Fruit fly (Drosophila melanogaster) whole organism, embryonic: ENCODE results near the gene twe.

ENCODE experiments used
- Abd-B ChIP-seq: fragments of 200-800 bp; sonication (Bioruptor generic); optimal IDR thresholded peaks from 2 replicates; lab custom pipeline; 2018; ENCODE audit warnings: missing biosample characterization, mild to moderate bottlenecking, missing genetic modification characterization, moderate library complexity
- Aef1 ChIP-seq: fragments of 200-800 bp; sonication (Bioruptor generic); IDR thresholded peaks from 3 replicates; pipeline ENCODE4 v1.3.6; 2022; ENCODE audit warnings: missing biosample characterization, missing genetic modification characterization
- B-H2 ChIP-seq: fragments of 200-800 bp; sonication (Bioruptor generic); optimal IDR thresholded peaks from 2 replicates; lab custom pipeline; 2018; ENCODE audit warnings: missing biosample characterization, mild to moderate bottlenecking, missing genetic modification characterization
- CG10267 ChIP-seq: fragments of 200-800 bp; sonication (Bioruptor generic); optimal IDR thresholded peaks from 2 replicates; lab custom pipeline; 2018; ENCODE audit warnings: missing biosample characterization, mild to moderate bottlenecking, missing genetic modification characterization, moderate library complexity
- CG10654 ChIP-seq: fragments of 200-800 bp; sonication (Bioruptor generic); optimal IDR thresholded peaks from 2 replicates; lab custom pipeline; 2016; ENCODE audit warnings: missing biosample characterization, missing genetic modification characterization
- CG10979 ChIP-seq: fragments of 200-800 bp; sonication (Bioruptor generic); optimal IDR thresholded peaks from 2 replicates; lab custom pipeline; 2018; ENCODE audit warnings: missing biosample characterization, mild to moderate bottlenecking, missing genetic modification characterization, moderate library complexity
- CG11723 ChIP-seq: fragments of 200-800 bp; sonication (Bioruptor generic); optimal IDR thresholded peaks from 2 replicates; lab custom pipeline; 2017; ENCODE audit warnings: missing biosample characterization, mild to moderate bottlenecking, missing genetic modification characterization
- CG12071 ChIP-seq: fragments of 200-800 bp; sonication (Bioruptor generic); optimal IDR thresholded peaks from 3 replicates; lab custom pipeline; 2018; ENCODE audit warnings: missing biosample characterization, mild to moderate bottlenecking, missing genetic modification characterization
- CG12104 ChIP-seq: fragments of 200-800 bp; sonication (Bioruptor generic); optimal IDR thresholded peaks from 3 replicates; lab custom pipeline; 2016; ENCODE audit warnings: missing biosample characterization, missing genetic modification characterization
- CG12219 ChIP-seq: fragments of 200-800 bp; sonication (Bioruptor generic); optimal IDR thresholded peaks from 3 replicates; lab custom pipeline; 2018; ENCODE audit warnings: missing biosample characterization, mild to moderate bottlenecking, missing genetic modification characterization
- CG13624 ChIP-seq: fragments of 200-800 bp; sonication (Bioruptor generic); optimal IDR thresholded peaks from 2 replicates; lab custom pipeline; 2016; ENCODE audit warnings: missing biosample characterization, missing genetic modification characterization
- CG14860 ChIP-seq: fragments of 200-800 bp; sonication (Bioruptor generic); IDR thresholded peaks from 3 replicates; pipeline ENCODE4 v1.3.6; 2022; ENCODE audit warnings: missing biosample characterization, missing genetic modification characterization; ENCODE audit not compliant: partially characterized antibody
- CG16815 ChIP-seq: fragments of 200-800 bp; sonication (Bioruptor generic); optimal IDR thresholded peaks from 3 replicates; lab custom pipeline; 2017; ENCODE audit warnings: missing biosample characterization, mild to moderate bottlenecking, missing genetic modification characterization
- CG2202 ChIP-seq: fragments of 200-800 bp; sonication (Bioruptor generic); optimal IDR thresholded peaks from 2 replicates; lab custom pipeline; 2018; ENCODE audit warnings: missing biosample characterization, mild to moderate bottlenecking, missing genetic modification characterization
- CG33213 ChIP-seq: fragments of 200-800 bp; sonication (Bioruptor generic); optimal IDR thresholded peaks from 3 replicates; lab custom pipeline; 2016; ENCODE audit warnings: missing biosample characterization, missing genetic modification characterization
- CG34376 ChIP-seq: fragments of 200-800 bp; sonication (Bioruptor generic); optimal IDR thresholded peaks from 2 replicates; lab custom pipeline; 2018; ENCODE audit warnings: missing biosample characterization, mild to moderate bottlenecking, missing genetic modification characterization
- CG3847 ChIP-seq: fragments of 200-800 bp; sonication (Bioruptor generic); IDR thresholded peaks from 2 replicates; pipeline ENCODE4 v1.3.6; 2022; ENCODE audit warnings: missing biosample characterization, missing genetic modification characterization
- CG4707 ChIP-seq: fragments of 200-800 bp; sonication (Bioruptor generic); optimal IDR thresholded peaks from 2 replicates; lab custom pipeline; 2018; ENCODE audit warnings: missing biosample characterization, mild to moderate bottlenecking, missing genetic modification characterization, moderate library complexity
- CG5180 ChIP-seq: fragments of 200-800 bp; sonication (Bioruptor generic); optimal IDR thresholded peaks from 3 replicates; lab custom pipeline; 2017; ENCODE audit warnings: missing biosample characterization, missing genetic modification characterization, mild to moderate bottlenecking, moderate library complexity, missing genetic modification reagents
- CG6813 ChIP-seq: fragments of 200-800 bp; sonication (Bioruptor generic); optimal IDR thresholded peaks from 2 replicates; lab custom pipeline; 2017; ENCODE audit warnings: missing biosample characterization, missing genetic modification characterization, mild to moderate bottlenecking, moderate library complexity, missing genetic modification reagents
- CG7556 ChIP-seq: fragments of 200-800 bp; sonication (Bioruptor generic); optimal IDR thresholded peaks from 2 replicates; lab custom pipeline; 2017; ENCODE audit warnings: missing biosample characterization, mild to moderate bottlenecking, missing genetic modification characterization
- CG7745 ChIP-seq: fragments of 200-800 bp; sonication (Bioruptor generic); optimal IDR thresholded peaks from 2 replicates; lab custom pipeline; 2018; ENCODE audit warnings: missing biosample characterization, mild to moderate bottlenecking, missing genetic modification characterization, moderate library complexity
- CG7987 ChIP-seq: fragments of 200-800 bp; sonication (Bioruptor generic); optimal IDR thresholded peaks from 2 replicates; lab custom pipeline; 2018; ENCODE audit warnings: missing biosample characterization, mild to moderate bottlenecking, missing genetic modification characterization, moderate library complexity
- CG8359 ChIP-seq: fragments of 200-800 bp; sonication (Bioruptor generic); optimal IDR thresholded peaks from 2 replicates; lab custom pipeline; 2017; ENCODE audit warnings: missing biosample characterization, mild to moderate bottlenecking, missing genetic modification characterization, borderline replicate concordance
- CG9876 ChIP-seq: fragments of 200-800 bp; sonication (Bioruptor generic); optimal IDR thresholded peaks from 2 replicates; lab custom pipeline; 2016; ENCODE audit warnings: missing biosample characterization, missing genetic modification characterization
- Camta ChIP-seq: fragments of 200-800 bp; sonication (Bioruptor generic); optimal IDR thresholded peaks from 2 replicates; lab custom pipeline; 2016; ENCODE audit warnings: missing biosample characterization, missing genetic modification characterization
- Doc2 ChIP-seq: fragments of 200-800 bp; sonication (Bioruptor generic); IDR thresholded peaks from 2 replicates; pipeline ENCODE4 v1.3.6; 2022; ENCODE audit warnings: missing biosample characterization, missing genetic modification characterization
- Drgx ChIP-seq: fragments of 200-800 bp; sonication (Bioruptor generic); IDR thresholded peaks from 2 replicates; pipeline ENCODE4 v1.3.6; 2022; ENCODE audit warnings: missing biosample characterization, missing genetic modification characterization
- Gug ChIP-seq: fragments of 200-800 bp; sonication (Bioruptor generic); IDR thresholded peaks from 4 replicates; pipeline ENCODE4 v1.3.6; 2022; ENCODE audit warnings: missing biosample characterization, missing genetic modification characterization
- H2.0 ChIP-seq: fragments of 200-800 bp; sonication (Bioruptor generic); IDR thresholded peaks from 2 replicates; pipeline ENCODE4 v1.3.6; 2022; ENCODE audit warnings: missing biosample characterization, missing genetic modification characterization
- Lim3 ChIP-seq: fragments of 200-800 bp; sonication (Bioruptor generic); IDR thresholded peaks from 2 replicates; pipeline ENCODE4 v1.3.6; 2022; ENCODE audit warnings: missing biosample characterization, missing genetic modification characterization
- PHDP ChIP-seq: fragments of 200-800 bp; sonication (Bioruptor generic); optimal IDR thresholded peaks from 3 replicates; lab custom pipeline; 2018; ENCODE audit warnings: missing biosample characterization, mild to moderate bottlenecking, missing genetic modification characterization, moderate library complexity
- Rfx ChIP-seq: fragments of 200-800 bp; sonication (Bioruptor generic); IDR thresholded peaks from 2 replicates; pipeline ENCODE4 v1.3.6; 2022; ENCODE audit warnings: missing biosample characterization, missing genetic modification characterization
- bbx ChIP-seq: fragments of 200-800 bp; sonication (Bioruptor generic); IDR thresholded peaks from 2 replicates; pipeline ENCODE4 v1.3.6; 2022; ENCODE audit warnings: missing biosample characterization, missing genetic modification characterization; ENCODE audit not compliant: partially characterized antibody
- cwo ChIP-seq: fragments of 200-800 bp; sonication (Bioruptor generic); optimal IDR thresholded peaks from 3 replicates; lab custom pipeline; 2017; ENCODE audit warnings: missing biosample characterization, missing genetic modification characterization, mild to moderate bottlenecking, moderate library complexity, missing genetic modification reagents
- en ChIP-seq: fragments of 200-800 bp; sonication (Bioruptor generic); optimal IDR thresholded peaks from 2 replicates; lab custom pipeline; 2016; ENCODE audit warnings: missing biosample characterization, missing genetic modification characterization
- eyg ChIP-seq: fragments of 200-800 bp; sonication (Bioruptor generic); optimal IDR thresholded peaks from 3 replicates; lab custom pipeline; 2016; ENCODE audit warnings: missing biosample characterization, missing genetic modification characterization
- fd96Cb ChIP-seq: fragments of 200-800 bp; sonication (Bioruptor generic); optimal IDR thresholded peaks from 2 replicates; lab custom pipeline; 2018; ENCODE audit warnings: missing biosample characterization, mild to moderate bottlenecking, missing genetic modification characterization, moderate library complexity
- gce ChIP-seq: fragments of 200-800 bp; sonication (Bioruptor generic); IDR thresholded peaks from 3 replicates; pipeline ENCODE4 v1.3.6; 2022; ENCODE audit warnings: missing biosample characterization, missing genetic modification characterization
- gsb-n ChIP-seq: fragments of 200-800 bp; sonication (Bioruptor generic); optimal IDR thresholded peaks from 3 replicates; lab custom pipeline; 2018; ENCODE audit warnings: missing biosample characterization, mild to moderate bottlenecking, missing genetic modification characterization
- her ChIP-seq: fragments of 200-800 bp; sonication (Bioruptor generic); optimal IDR thresholded peaks from 2 replicates; lab custom pipeline; 2016; ENCODE audit warnings: missing biosample characterization, missing genetic modification characterization
- jigr1 ChIP-seq: fragments of 200-800 bp; sonication (Bioruptor generic); IDR thresholded peaks from 3 replicates; pipeline ENCODE4 v1.3.6; 2022; ENCODE audit warnings: missing biosample characterization, missing genetic modification characterization
- lab ChIP-seq: fragments of 200-800 bp; sonication (Bioruptor generic); optimal IDR thresholded peaks from 3 replicates; lab custom pipeline; 2017; ENCODE audit warnings: missing biosample characterization, missing genetic modification characterization, mild to moderate bottlenecking, moderate library complexity, missing genetic modification reagents
- lola ChIP-seq, 3 experiments: fragments of >200 bp in 2 of 3; fragments of 200-800 bp in 1 of 3; sonication (Bioruptor generic) in 1 of 3; optimal IDR thresholded peaks; 2 replicates each; lab custom pipeline; 2017 to 2019; ENCODE audit warnings: missing biosample characterization in 3 of 3, missing genetic modification characterization in 3 of 3, mild to moderate bottlenecking in 1 of 3, moderate library complexity in 1 of 3
- pfk ChIP-seq: fragments of 200-800 bp; sonication (Bioruptor generic); optimal IDR thresholded peaks from 2 replicates; lab custom pipeline; 2018; ENCODE audit warnings: missing biosample characterization, mild to moderate bottlenecking, missing genetic modification characterization, moderate library complexity
- pnt ChIP-seq: fragments of 200-800 bp; sonication (Bioruptor generic); optimal IDR thresholded peaks from 3 replicates; lab custom pipeline; 2016; ENCODE audit warnings: missing biosample characterization, missing genetic modification characterization
- sna ChIP-seq: fragments of 200-800 bp; sonication (Bioruptor generic); IDR thresholded peaks from 2 replicates; pipeline ENCODE4 v1.3.6; 2022; ENCODE audit warnings: missing biosample characterization, missing genetic modification characterization; ENCODE audit not compliant: partially characterized antibody
- trh ChIP-seq: fragments of 200-800 bp; sonication (Bioruptor generic); optimal IDR thresholded peaks from 2 replicates; lab custom pipeline; 2016; ENCODE audit warnings: missing biosample characterization, missing genetic modification characterization
- vvl ChIP-seq: fragments of 200-800 bp; sonication (Bioruptor generic); IDR thresholded peaks from 2 replicates; pipeline ENCODE4 v1.3.6; 2022; ENCODE audit warnings: missing biosample characterization, missing genetic modification characterization

Gene twe

dm6 chr2L:16286360-16287005 is 24.8 kb upstream of the twe start (continued):
- peak; percentile 73 for TF ChIP-seq CG13624 (GFP tag; lab: Kevin White, UChicago)
- TF ChIP-seq CG8359 (GFP tag; lab: Kevin White, UChicago), result peak; percentile 77
- peak; percentile 55 for TF ChIP-seq trh
- TF ChIP-seq gce (GFP tag; lab: Robert Waterston, UW), result no peak
- no peak for TF ChIP-seq CG34376 (GFP tag; lab: Kevin White, UChicago)
- TF ChIP-seq CG9876 (GFP tag; lab: Kevin White, UChicago), result peak; percentile 68
- peak; percentile 97 for TF ChIP-seq pfk (GFP tag; lab: Kevin White, UChicago)
- peak; percentile 31 for TF ChIP-seq CG33213
- TF ChIP-seq CG7987 (GFP tag; lab: Kevin White, UChicago), result peak; percentile 69
- TF ChIP-seq sna (GFP tag; lab: Robert Waterston, UW), result no peak
- TF ChIP-seq CG7556 (GFP tag; lab: Kevin White, UChicago), result peak; percentile 81
- peak; percentile 85 for TF ChIP-seq CG10979
- TF ChIP-seq cwo, result peak; percentile 86
- no peak for TF ChIP-seq CG14860
- peak; percentile 61 for TF ChIP-seq CG6813 (GFP tag; lab: Kevin White, UChicago)
- peak; percentile 19 for TF ChIP-seq CG4707 (GFP tag; lab: Kevin White, UChicago)
- peak; percentile 72 for TF ChIP-seq pnt
- peak; percentile 70 for TF ChIP-seq eyg
- peak; percentile 74 for TF ChIP-seq her
- no peak for TF ChIP-seq Lim3
- peak; percentile 54 for TF ChIP-seq Abd-B (GFP tag; lab: Kevin White, UChicago)
- TF ChIP-seq bbx (GFP tag; lab: Robert Waterston, UW), result no peak
- peak; percentile 78 for TF ChIP-seq CG12071 (GFP tag; lab: Kevin White, UChicago)
- TF ChIP-seq CG12219, result peak; percentile 57
- TF ChIP-seq gsb-n (tag; lab: Kevin White, UChicago), result peak; percentile 61
- peak; percentile 68 for TF ChIP-seq CG10267 (tag; lab: Kevin White, UChicago)
- TF ChIP-seq CG7745, result peak; percentile 15
- TF ChIP-seq CG11723, result peak; percentile 66
- TF ChIP-seq vvl, result no peak
- peak; percentile 57 for TF ChIP-seq CG12104
- TF ChIP-seq Drgx (GFP tag; lab: Robert Waterston, UW), result no peak
- peak; percentile 92 for TF ChIP-seq lab (GFP tag; lab: Kevin White, UChicago)
- TF ChIP-seq Aef1 (GFP tag; lab: Robert Waterston, UW), result no peak
- TF ChIP-seq CG3847, result no peak
- peak; percentile 83 for TF ChIP-seq fd96Cb
- peak; percentile 79 for TF ChIP-seq Camta (GFP tag; lab: Kevin White, UChicago)
- no peak for TF ChIP-seq jigr1 (GFP tag; lab: Robert Waterston, UW)
- no peak for TF ChIP-seq H2.0 (GFP tag; lab: Robert Waterston, UW)
- TF ChIP-seq Doc2 (GFP tag; lab: Robert Waterston, UW), result no peak
- peak; percentile 50 for TF ChIP-seq CG2202 (tag; lab: Kevin White, UChicago)
- peak; percentile 62 for TF ChIP-seq CG5180 (GFP tag; lab: Kevin White, UChicago)
- no peak for TF ChIP-seq Rfx (GFP tag; lab: Robert Waterston, UW)
- TF ChIP-seq en (GFP tag; lab: Kevin White, UChicago), result peak; percentile 62
- TF ChIP-seq CG10654 (GFP tag; lab: Kevin White, UChicago), result peak; percentile 75
- peak; percentile 91 for TF ChIP-seq Gug
- TF ChIP-seq CG16815 (GFP tag; lab: Kevin White, UChicago), result peak; percentile 79
- TF ChIP-seq PHDP (tag; lab: Kevin White, UChicago), result peak; percentile 88
- TF ChIP-seq B-H2, result peak; percentile 64
- peak in 1 of 3 experiments; percentile 78 for TF ChIP-seq lola (GFP tag; optimal IDR thresholded peaks at IDR 0.05; lab: Kevin White, UChicago)
